Fruit fly (Drosophila melanogaster) whole organism, embryonic: ENCODE measurements around the gene CG8319.
A peak's percentile ranks its signal among the peaks of the same experiment; 100 is the strongest.

Experiments
- ATbp ChIP-seq: fragments of 200-800 bp; sonication (Bioruptor generic); optimal IDR thresholded peaks from 2 replicates; lab custom pipeline; 2017; ENCODE audit warnings: missing biosample characterization, mild to moderate bottlenecking, missing genetic modification characterization, missing genetic modification reagents
- CG10267 ChIP-seq: fragments of 200-800 bp; sonication (Bioruptor generic); optimal IDR thresholded peaks from 2 replicates; lab custom pipeline; 2018; ENCODE audit warnings: missing biosample characterization, mild to moderate bottlenecking, missing genetic modification characterization, moderate library complexity
- CG10274 ChIP-seq: fragments of 200-800 bp; sonication (Bioruptor generic); optimal IDR thresholded peaks from 3 replicates; lab custom pipeline; 2017; ENCODE audit warnings: missing biosample characterization, mild to moderate bottlenecking, missing genetic modification characterization
- CG12219 ChIP-seq: fragments of 200-800 bp; sonication (Bioruptor generic); optimal IDR thresholded peaks from 3 replicates; lab custom pipeline; 2018; ENCODE audit warnings: missing biosample characterization, mild to moderate bottlenecking, missing genetic modification characterization
- CG13123 ChIP-seq: fragments of 200-800 bp; sonication (Bioruptor generic); optimal IDR thresholded peaks from 2 replicates; lab custom pipeline; 2016; ENCODE audit warnings: missing biosample characterization, missing genetic modification characterization
- CG14860 ChIP-seq: fragments of 200-800 bp; sonication (Bioruptor generic); IDR thresholded peaks from 3 replicates; pipeline ENCODE4 v1.3.6; 2022; ENCODE audit warnings: missing biosample characterization, missing genetic modification characterization; ENCODE audit not compliant: partially characterized antibody
- CG15696 ChIP-seq: fragments of 200-800 bp; sonication (Bioruptor generic); optimal IDR thresholded peaks from 2 replicates; lab custom pipeline; 2019; ENCODE audit warnings: missing biosample characterization, mild to moderate bottlenecking, missing genetic modification characterization, moderate library complexity
- CG16813 ChIP-seq: fragments of 200-800 bp; sonication (Bioruptor generic); IDR thresholded peaks from 3 replicates; pipeline ENCODE4 v1.3.6; 2022; ENCODE audit warnings: missing biosample characterization, missing genetic modification characterization; ENCODE audit not compliant: partially characterized antibody
- CG17912 ChIP-seq: fragments of 200-800 bp; sonication (Bioruptor generic); optimal IDR thresholded peaks from 2 replicates; lab custom pipeline; 2018; ENCODE audit warnings: missing biosample characterization, mild to moderate bottlenecking, missing genetic modification characterization
- CG1792 ChIP-seq: fragments of 200-800 bp; sonication (Bioruptor generic); optimal IDR thresholded peaks from 2 replicates; lab custom pipeline; 2016; ENCODE audit warnings: missing biosample characterization, missing genetic modification characterization
- CG34224 ChIP-seq: fragments of 200-800 bp; sonication (Bioruptor generic); IDR thresholded peaks from 3 replicates; pipeline ENCODE4 v1.3.6; 2022; ENCODE audit warnings: missing biosample characterization, missing genetic modification characterization; ENCODE audit not compliant: partially characterized antibody
- CG4282 ChIP-seq: fragments of 200-800 bp; sonication (Bioruptor generic); optimal IDR thresholded peaks from 2 replicates; lab custom pipeline; 2016; ENCODE audit warnings: missing biosample characterization, missing genetic modification characterization
- CG4617 ChIP-seq: fragments of 200-800 bp; sonication (Bioruptor generic); optimal IDR thresholded peaks from 3 replicates; lab custom pipeline; 2016; ENCODE audit warnings: missing biosample characterization, missing genetic modification characterization, borderline replicate concordance
- CG4820 ChIP-seq: fragments of 200-800 bp; sonication (Bioruptor generic); optimal IDR thresholded peaks from 3 replicates; lab custom pipeline; 2016; ENCODE audit warnings: missing biosample characterization, missing genetic modification characterization
- CG5180 ChIP-seq: fragments of 200-800 bp; sonication (Bioruptor generic); optimal IDR thresholded peaks from 3 replicates; lab custom pipeline; 2017; ENCODE audit warnings: missing biosample characterization, missing genetic modification characterization, mild to moderate bottlenecking, moderate library complexity, missing genetic modification reagents
- CG6689 ChIP-seq: fragments of 200-800 bp; sonication (Bioruptor generic); IDR thresholded peaks from 2 replicates; pipeline ENCODE4 v1.3.6; 2022; ENCODE audit warnings: missing biosample characterization, missing genetic modification characterization
- CG8478 ChIP-seq: fragments of >200 bp; optimal IDR thresholded peaks from 2 replicates; lab custom pipeline; 2018
- CG9817 ChIP-seq: fragments of 200-800 bp; sonication (Bioruptor generic); optimal IDR thresholded peaks from 2 replicates; lab custom pipeline; 2018; ENCODE audit warnings: missing biosample characterization, mild to moderate bottlenecking, missing genetic modification characterization, moderate library complexity
- CrebB ChIP-seq: fragments of 200-800 bp; sonication (Bioruptor generic); optimal IDR thresholded peaks from 3 replicates; lab custom pipeline; 2018; ENCODE audit warnings: missing biosample characterization, mild to moderate bottlenecking, missing genetic modification characterization
- Hey ChIP-seq: fragments of 200-800 bp; sonication (Bioruptor generic); optimal IDR thresholded peaks from 3 replicates; lab custom pipeline; 2018; ENCODE audit warnings: missing biosample characterization, mild to moderate bottlenecking, missing genetic modification characterization
- Hr3 ChIP-seq: fragments of 200-800 bp; sonication (Bioruptor generic); optimal IDR thresholded peaks from 3 replicates; lab custom pipeline; 2016; ENCODE audit warnings: missing biosample characterization, missing genetic modification characterization
- Optix ChIP-seq: fragments of 200-800 bp; sonication (Bioruptor generic); IDR thresholded peaks from 3 replicates; pipeline ENCODE4 v1.3.6; 2022; ENCODE audit warnings: missing biosample characterization, missing genetic modification characterization
- Rx ChIP-seq: fragments of 200-800 bp; sonication (Bioruptor generic); IDR thresholded peaks from 2 replicates; pipeline ENCODE4 v1.3.6; 2022; ENCODE audit warnings: missing biosample characterization, missing genetic modification characterization
- Usf ChIP-seq: fragments of 200-800 bp; sonication (Bioruptor generic); optimal IDR thresholded peaks from 2 replicates; lab custom pipeline; 2017; ENCODE audit warnings: missing genotype, missing biosample characterization, missing genetic modification characterization
- ab ChIP-seq: fragments of 200-800 bp; sonication (Bioruptor generic); optimal IDR thresholded peaks from 2 replicates; lab custom pipeline; 2016; ENCODE audit warnings: missing biosample characterization, missing genetic modification characterization
- al ChIP-seq: fragments of 200-800 bp; sonication (Bioruptor generic); IDR thresholded peaks from 2 replicates; pipeline ENCODE4 v1.3.6; 2022; ENCODE audit warnings: missing biosample characterization, missing genetic modification characterization
- amos ChIP-seq: fragments of 200-800 bp; sonication (Bioruptor generic); IDR thresholded peaks from 2 replicates; pipeline ENCODE4 v1.3.6; 2022; ENCODE audit warnings: missing biosample characterization, missing genetic modification characterization; ENCODE audit not compliant: partially characterized antibody
- bsh ChIP-seq, 2 experiments: fragments of 200-800 bp; sonication (Bioruptor generic); optimal IDR thresholded peaks; 2 replicates each; lab custom pipeline; 2017 to 2018; ENCODE audit warnings: mild to moderate bottlenecking in 2 of 2, missing biosample characterization in 2 of 2, missing genetic modification characterization in 2 of 2, moderate library complexity in 1 of 2
- caup ChIP-seq: fragments of 200-800 bp; sonication (Bioruptor generic); optimal IDR thresholded peaks from 3 replicates; lab custom pipeline; 2017; ENCODE audit warnings: missing biosample characterization, mild to moderate bottlenecking, missing genetic modification characterization, moderate library complexity; ENCODE audit not compliant: severe bottlenecking
- da ChIP-seq: fragments of 200-800 bp; sonication (Bioruptor generic); optimal IDR thresholded peaks from 2 replicates; lab custom pipeline; 2016; ENCODE audit warnings: missing biosample characterization, missing genetic modification characterization
- esg ChIP-seq: fragments of 200-800 bp; sonication (Bioruptor generic); conservative IDR thresholded peaks from 2 replicates; pipeline ENCODE4 v1.3.6; 2022; ENCODE audit warnings: missing biosample characterization, missing genetic modification characterization
- fd102C ChIP-seq: fragments of 200-800 bp; sonication (Bioruptor generic); optimal IDR thresholded peaks from 2 replicates; lab custom pipeline; 2018; ENCODE audit warnings: missing biosample characterization, mild to moderate bottlenecking, missing genetic modification characterization, moderate library complexity
- fd64A ChIP-seq: fragments of 200-800 bp; sonication (Bioruptor generic); optimal IDR thresholded peaks from 3 replicates; lab custom pipeline; 2018; ENCODE audit warnings: missing biosample characterization, mild to moderate bottlenecking, missing genetic modification characterization
- fd96Cb ChIP-seq: fragments of 200-800 bp; sonication (Bioruptor generic); optimal IDR thresholded peaks from 2 replicates; lab custom pipeline; 2018; ENCODE audit warnings: missing biosample characterization, mild to moderate bottlenecking, missing genetic modification characterization, moderate library complexity
- gce ChIP-seq: fragments of 200-800 bp; sonication (Bioruptor generic); IDR thresholded peaks from 3 replicates; pipeline ENCODE4 v1.3.6; 2022; ENCODE audit warnings: missing biosample characterization, missing genetic modification characterization
- gcm2 ChIP-seq: fragments of 200-800 bp; sonication (Bioruptor generic); optimal IDR thresholded peaks from 2 replicates; lab custom pipeline; 2016; ENCODE audit warnings: missing biosample characterization, missing genetic modification characterization
- gsb ChIP-seq: fragments of 200-800 bp; sonication (Bioruptor generic); IDR thresholded peaks from 2 replicates; pipeline ENCODE4 v1.3.6; 2022; ENCODE audit warnings: missing biosample characterization, missing genetic modification characterization
- gsb-n ChIP-seq: fragments of 200-800 bp; sonication (Bioruptor generic); optimal IDR thresholded peaks from 3 replicates; lab custom pipeline; 2018; ENCODE audit warnings: missing biosample characterization, mild to moderate bottlenecking, missing genetic modification characterization
- insv ChIP-seq, 2 experiments: fragments of 200-800 bp; sonication (Bioruptor generic); optimal IDR thresholded peaks; 3 replicates each; lab custom pipeline; 2016 to 2018; ENCODE audit warnings: missing biosample characterization in 2 of 2, missing genetic modification characterization in 2 of 2
- jigr1 ChIP-seq: fragments of 200-800 bp; sonication (Bioruptor generic); IDR thresholded peaks from 3 replicates; pipeline ENCODE4 v1.3.6; 2022; ENCODE audit warnings: missing biosample characterization, missing genetic modification characterization
- kay ChIP-seq: fragments of 200-800 bp; sonication (Bioruptor generic); optimal IDR thresholded peaks from 2 replicates; lab custom pipeline; 2016; ENCODE audit warnings: missing biosample characterization, missing genetic modification characterization
- nerfin-1 ChIP-seq: fragments of 200-800 bp; sonication (Bioruptor generic); optimal IDR thresholded peaks from 3 replicates; lab custom pipeline; 2019; ENCODE audit warnings: missing biosample characterization, mild to moderate bottlenecking, missing genetic modification characterization, moderate library complexity
- onecut ChIP-seq: fragments of 200-800 bp; sonication (Bioruptor generic); IDR thresholded peaks from 2 replicates; pipeline ENCODE4 v1.3.6; 2022; ENCODE audit warnings: missing biosample characterization, missing genetic modification characterization
- peb ChIP-seq: fragments of 200-800 bp; sonication (Bioruptor generic); IDR thresholded peaks from 2 replicates; pipeline ENCODE4 v1.3.6; 2022; ENCODE audit warnings: missing biosample characterization, missing genetic modification characterization
- row ChIP-seq: fragments of 200-800 bp; sonication (Bioruptor generic); IDR thresholded peaks from 3 replicates; pipeline ENCODE4 v1.3.6; 2022; ENCODE audit warnings: missing biosample characterization, missing genetic modification characterization
- sima ChIP-seq: fragments of 200-800 bp; sonication (Bioruptor generic); optimal IDR thresholded peaks from 2 replicates; lab custom pipeline; 2016; ENCODE audit warnings: missing biosample characterization, missing genetic modification characterization
- slp2 ChIP-seq: fragments of 200-800 bp; sonication (Bioruptor generic); optimal IDR thresholded peaks from 2 replicates; lab custom pipeline; 2016; ENCODE audit warnings: missing biosample characterization, missing genetic modification characterization
- so ChIP-seq: fragments of 200-800 bp; sonication (Bioruptor generic); IDR thresholded peaks from 3 replicates; pipeline ENCODE4 v1.3.6; 2022; ENCODE audit warnings: missing biosample characterization, missing genetic modification characterization
- sqz ChIP-seq: fragments of 200-800 bp; sonication (Bioruptor generic); optimal IDR thresholded peaks from 3 replicates; lab custom pipeline; 2018; ENCODE audit warnings: missing biosample characterization, mild to moderate bottlenecking, missing genetic modification characterization
- tgo ChIP-seq: fragments of 200-800 bp; sonication (Bioruptor generic); IDR thresholded peaks from 3 replicates; pipeline ENCODE4 v1.3.6; 2022; ENCODE audit warnings: missing biosample characterization, missing genetic modification characterization
- tup ChIP-seq: fragments of 200-800 bp; sonication (Bioruptor generic); optimal IDR thresholded peaks from 2 replicates; lab custom pipeline; 2016; ENCODE audit warnings: missing biosample characterization, mild to moderate bottlenecking, missing genetic modification characterization, moderate library complexity
- wek ChIP-seq: fragments of 200-800 bp; sonication (Bioruptor generic); optimal IDR thresholded peaks from 3 replicates; lab custom pipeline; 2018; ENCODE audit warnings: missing biosample characterization, mild to moderate bottlenecking, missing genetic modification characterization, moderate library complexity

CG8319 gene

DNA sequence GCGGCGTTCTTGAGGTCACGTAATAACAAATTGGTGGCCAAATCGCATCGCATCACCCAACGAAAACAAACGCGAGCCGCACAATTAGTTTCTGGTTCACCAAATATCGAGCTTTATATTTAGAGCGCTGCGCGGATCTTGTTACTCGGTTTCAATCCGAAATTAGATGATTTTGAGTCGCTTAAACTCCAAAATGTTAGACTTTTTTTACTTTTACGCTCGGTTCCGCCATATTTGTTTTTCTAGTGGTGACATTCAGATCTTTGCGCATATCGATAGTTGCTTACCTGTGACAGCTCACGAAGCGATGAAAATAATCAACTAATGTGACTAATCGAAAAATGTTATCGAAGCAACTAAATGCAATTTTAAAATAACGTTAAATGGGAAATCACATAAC lies 10.2 kb downstream of the CG8319 start, which contains the start of gene Scm (continued):
- no peak for TF ChIP-seq Hr3 (GFP tag; lab: Kevin White, UChicago)
- TF ChIP-seq gsb-n, result peak; percentile 46
- TF ChIP-seq CG4820, result no peak
- TF ChIP-seq bsh (GFP tag; optimal IDR thresholded peaks at IDR 0.05; lab: Kevin White, UChicago), result no peak
- no peak for TF ChIP-seq da (GFP tag; lab: Kevin White, UChicago)
- TF ChIP-seq sqz, result no peak
- peak; percentile 85 for TF ChIP-seq CG14860 (GFP tag; lab: Robert Waterston, UW)
- TF ChIP-seq wek (GFP tag; lab: Kevin White, UChicago), result no peak
- TF ChIP-seq CG4282 (GFP tag; lab: Kevin White, UChicago), result no peak
- no peak for TF ChIP-seq CrebB
- TF ChIP-seq Rx (GFP tag; lab: Robert Waterston, UW), result no peak
- TF ChIP-seq jigr1 (GFP tag; lab: Robert Waterston, UW), result no peak
- no peak for TF ChIP-seq gsb (GFP tag; lab: Robert Waterston, UW)
- no peak for TF ChIP-seq CG10274
- TF ChIP-seq tgo (GFP tag; lab: Robert Waterston, UW), result no peak
- peak; percentile 91 for TF ChIP-seq CG16813 (GFP tag; lab: Robert Waterston, UW)
- no peak for TF ChIP-seq onecut
- TF ChIP-seq peb, result no peak
- TF ChIP-seq al, result no peak
- TF ChIP-seq caup (GFP tag; lab: Kevin White, UChicago), result no peak
- TF ChIP-seq CG8478, result no peak
- TF ChIP-seq slp2 (GFP tag; lab: Kevin White, UChicago), result no peak
- TF ChIP-seq CG34224, result peak; percentile 91
- no peak for TF ChIP-seq esg (GFP tag; lab: Robert Waterston, UW)
- no peak for TF ChIP-seq CG6689 (GFP tag; lab: Robert Waterston, UW)
- TF ChIP-seq Hey, result no peak
- TF ChIP-seq gce (GFP tag; lab: Robert Waterston, UW), result no peak
- no peak for TF ChIP-seq Usf (GFP tag; lab: Kevin White, UChicago)
- peak; percentile 74 for TF ChIP-seq CG4617
- no peak for TF ChIP-seq so
- no peak for TF ChIP-seq CG5180
- no peak for TF ChIP-seq fd96Cb (tag; lab: Kevin White, UChicago)
- TF ChIP-seq CG12219 (GFP tag; lab: Kevin White, UChicago), result no peak
- no peak for TF ChIP-seq Optix (GFP tag; lab: Robert Waterston, UW)
- peak; percentile 53 for TF ChIP-seq nerfin-1 (tag; lab: Kevin White, UChicago)
- no peak for TF ChIP-seq CG1792
- no peak for TF ChIP-seq CG13123 (GFP tag; lab: Kevin White, UChicago)
- TF ChIP-seq fd102C (GFP tag; lab: Kevin White, UChicago), result no peak
- no peak for TF ChIP-seq CG9817 (tag; lab: Kevin White, UChicago)
- TF ChIP-seq kay (GFP tag; lab: Kevin White, UChicago), result no peak
- TF ChIP-seq CG10267 (tag; lab: Kevin White, UChicago), result peak; percentile 60
- no peak for TF ChIP-seq gcm2 (GFP tag; lab: Kevin White, UChicago)
- TF ChIP-seq fd64A, result no peak
- TF ChIP-seq sima, result no peak
- TF ChIP-seq amos, result peak; percentile 92
- TF ChIP-seq CG15696 (tag; lab: Kevin White, UChicago), result no peak
- TF ChIP-seq ATbp (GFP tag; lab: Kevin White, UChicago), result no peak
- TF ChIP-seq ab (GFP tag; lab: Kevin White, UChicago), result no peak
- TF ChIP-seq insv (GFP tag; optimal IDR thresholded peaks at IDR 0.05; lab: Kevin White, UChicago), result no peak
- TF ChIP-seq tup, result no peak
- no peak for TF ChIP-seq CG17912 (GFP tag; lab: Kevin White, UChicago)
- peak; percentile 54 for TF ChIP-seq row (GFP tag; lab: Robert Waterston, UW)
